Fruit fly (Drosophila melanogaster) whole organism, embryonic: ENCODE results near the gene wrm2.

Source experiments
- Asciz ChIP-seq: fragments of 200-800 bp; sonication (Bioruptor generic); optimal IDR thresholded peaks from 2 replicates; lab custom pipeline; 2017; ENCODE audit warnings: missing biosample characterization, mild to moderate bottlenecking, missing genetic modification characterization, missing genetic modification reagents
- Awh ChIP-seq: fragments of 200-800 bp; sonication (Bioruptor generic); IDR thresholded peaks from 2 replicates; pipeline ENCODE4, ENCODE4 v1.3.6; 2022; ENCODE audit warnings: missing biosample characterization, missing genetic modification characterization
- BtbVII ChIP-seq: fragments of 200-800 bp; sonication (Bioruptor generic); optimal IDR thresholded peaks from 3 replicates; lab custom pipeline; 2017; ENCODE audit warnings: missing biosample characterization, mild to moderate bottlenecking, missing genetic modification characterization
- CG10543 ChIP-seq: fragments of 200-800 bp; sonication (Bioruptor generic); optimal IDR thresholded peaks from 3 replicates; lab custom pipeline; 2017; ENCODE audit warnings: missing biosample characterization, mild to moderate bottlenecking, missing genetic modification characterization, moderate library complexity
- CG12071 ChIP-seq: fragments of 200-800 bp; sonication (Bioruptor generic); optimal IDR thresholded peaks from 3 replicates; lab custom pipeline; 2018; ENCODE audit warnings: missing biosample characterization, mild to moderate bottlenecking, missing genetic modification characterization
- CG1233 ChIP-seq: fragments of 200-800 bp; sonication (Bioruptor generic); optimal IDR thresholded peaks from 4 replicates; lab custom pipeline; 2018; ENCODE audit warnings: missing biosample characterization, mild to moderate bottlenecking, missing genetic modification characterization
- CG12391 ChIP-seq: fragments of 200-800 bp; sonication (Bioruptor generic); optimal IDR thresholded peaks from 3 replicates; lab custom pipeline; 2018; ENCODE audit warnings: missing biosample characterization, mild to moderate bottlenecking, missing genetic modification characterization, moderate library complexity
- CG12769 ChIP-seq: fragments of 200-800 bp; sonication (Bioruptor generic); optimal IDR thresholded peaks from 2 replicates; lab custom pipeline; 2019; ENCODE audit warnings: missing biosample characterization, mild to moderate bottlenecking, missing genetic modification characterization, moderate library complexity
- CG15514 ChIP-seq: fragments of 200-800 bp; sonication (Bioruptor generic); optimal IDR thresholded peaks from 3 replicates; lab custom pipeline; 2017; ENCODE audit warnings: missing biosample characterization, missing genetic modification characterization, mild to moderate bottlenecking, moderate library complexity, missing genetic modification reagents
- CG15696 ChIP-seq: fragments of 200-800 bp; sonication (Bioruptor generic); optimal IDR thresholded peaks from 2 replicates; lab custom pipeline; 2019; ENCODE audit warnings: missing biosample characterization, mild to moderate bottlenecking, missing genetic modification characterization, moderate library complexity
- CG18599 ChIP-seq: fragments of 200-800 bp; sonication (Bioruptor generic); optimal IDR thresholded peaks from 3 replicates; lab custom pipeline; 2017; ENCODE audit warnings: missing biosample characterization, missing genetic modification characterization, mild to moderate bottlenecking, moderate library complexity, missing genetic modification reagents
- CG31441 ChIP-seq: fragments of 200-800 bp; sonication (Bioruptor generic); IDR thresholded peaks from 2 replicates; pipeline ENCODE4 v1.3.6; 2022; ENCODE audit warnings: missing biosample characterization, missing genetic modification characterization
- CG34376 ChIP-seq: fragments of 200-800 bp; sonication (Bioruptor generic); optimal IDR thresholded peaks from 2 replicates; lab custom pipeline; 2018; ENCODE audit warnings: missing biosample characterization, mild to moderate bottlenecking, missing genetic modification characterization
- CG3726 ChIP-seq: fragments of 200-800 bp; sonication (Bioruptor generic); IDR thresholded peaks from 3 replicates; pipeline ENCODE4, ENCODE4 v1.3.6; 2022; ENCODE audit warnings: missing biosample characterization, missing genetic modification characterization
- CG5953 ChIP-seq: fragments of 200-800 bp; sonication (Bioruptor generic); IDR thresholded peaks from 2 replicates; pipeline ENCODE4 v1.3.6; 2022; ENCODE audit warnings: missing biosample characterization, missing genetic modification characterization
- CG6813 ChIP-seq: fragments of 200-800 bp; sonication (Bioruptor generic); optimal IDR thresholded peaks from 2 replicates; lab custom pipeline; 2017; ENCODE audit warnings: missing biosample characterization, missing genetic modification characterization, mild to moderate bottlenecking, moderate library complexity, missing genetic modification reagents
- CG6854 ChIP-seq: fragments of 200-800 bp; sonication (Bioruptor generic); optimal IDR thresholded peaks from 3 replicates; lab custom pipeline; 2017; ENCODE audit warnings: missing biosample characterization, mild to moderate bottlenecking, missing genetic modification characterization
- CG7357 ChIP-seq: fragments of 200-800 bp; sonication (Bioruptor generic); IDR thresholded peaks from 3 replicates; pipeline ENCODE4 v1.3.6; 2022; ENCODE audit warnings: missing biosample characterization, missing genetic modification characterization
- CG7987 ChIP-seq: fragments of 200-800 bp; sonication (Bioruptor generic); optimal IDR thresholded peaks from 2 replicates; lab custom pipeline; 2018; ENCODE audit warnings: missing biosample characterization, mild to moderate bottlenecking, missing genetic modification characterization, moderate library complexity
- CG8290 ChIP-seq, 3 experiments: fragments of 200-800 bp; sonication (Bioruptor generic); optimal IDR thresholded peaks; 2 replicates each; lab custom pipeline; 2016 to 2019; ENCODE audit warnings: missing biosample characterization in 3 of 3, missing genetic modification characterization in 3 of 3, mild to moderate bottlenecking in 2 of 3, moderate library complexity in 1 of 3
- CG8478 ChIP-seq: fragments of >200 bp; optimal IDR thresholded peaks from 2 replicates; lab custom pipeline; 2018
- CG8924 ChIP-seq: fragments of 200-800 bp; optimal IDR thresholded peaks from 3 replicates; lab custom pipeline; 2019; ENCODE audit warnings: missing biosample characterization, mild to moderate bottlenecking, missing genetic modification characterization, moderate library complexity
- CG9727 ChIP-seq: fragments of 200-800 bp; sonication (Bioruptor generic); optimal IDR thresholded peaks from 3 replicates; lab custom pipeline; 2017; ENCODE audit warnings: missing biosample characterization, mild to moderate bottlenecking, missing genetic modification characterization
- Dip3 ChIP-seq: fragments of 200-800 bp; sonication (Bioruptor generic); optimal IDR thresholded peaks from 3 replicates; lab custom pipeline; 2016; ENCODE audit warnings: missing biosample characterization, missing genetic modification characterization
- Hand ChIP-seq: fragments of 200-800 bp; sonication (Bioruptor generic); optimal IDR thresholded peaks from 2 replicates; lab custom pipeline; 2017; ENCODE audit warnings: mild to moderate bottlenecking, missing biosample characterization, missing genetic modification reagents, missing genetic modification characterization
- HmgD ChIP-seq: fragments of 200-800 bp; sonication (Bioruptor generic); optimal IDR thresholded peaks from 3 replicates; lab custom pipeline; 2016; ENCODE audit warnings: missing biosample characterization, missing genetic modification characterization
- Hr78 ChIP-seq, 2 experiments: fragments of 200-800 bp in 1 of 2; fragments of >200 bp in 1 of 2; sonication (Bioruptor generic) in 1 of 2; optimal IDR thresholded peaks; 2 replicates each; lab custom pipeline; 2017 to 2019; ENCODE audit warnings: missing biosample characterization in 2 of 2, missing genetic modification characterization in 2 of 2, mild to moderate bottlenecking in 1 of 2, moderate library complexity in 1 of 2
- Med ChIP-seq: fragments of 200-800 bp; sonication (Bioruptor generic); peaks from one replicate; lab custom pipeline; 2016; ENCODE audit warnings: missing biosample characterization, missing genetic modification characterization, mild to moderate bottlenecking, inconsistent platforms, moderate library complexity
- Meics ChIP-seq: fragments of 200-800 bp; sonication (Bioruptor generic); optimal IDR thresholded peaks from 2 replicates; lab custom pipeline; 2017; ENCODE audit warnings: missing biosample characterization, mild to moderate bottlenecking, missing genetic modification characterization
- Mes4 ChIP-seq: fragments of 200-800 bp; sonication (Bioruptor generic); optimal IDR thresholded peaks from 2 replicates; lab custom pipeline; 2016; ENCODE audit warnings: missing biosample characterization, missing genetic modification characterization
- Rfx ChIP-seq: fragments of 200-800 bp; sonication (Bioruptor generic); IDR thresholded peaks from 2 replicates; pipeline ENCODE4 v1.3.6; 2022; ENCODE audit warnings: missing biosample characterization, missing genetic modification characterization
- Scr ChIP-seq: fragments of 200-800 bp; sonication (Bioruptor generic); IDR thresholded peaks from 2 replicates; pipeline ENCODE4 v1.3.6; 2022; ENCODE audit warnings: missing biosample characterization, missing genetic modification characterization; ENCODE audit not compliant: partially characterized antibody
- Vsx1 ChIP-seq: fragments of 200-800 bp; sonication (Bioruptor generic); optimal IDR thresholded peaks from 2 replicates; lab custom pipeline; 2017; ENCODE audit warnings: missing biosample characterization, mild to moderate bottlenecking, missing genetic modification characterization, missing genetic modification reagents
- ara ChIP-seq: fragments of 200-800 bp; sonication (Bioruptor generic); IDR thresholded peaks from 2 replicates; pipeline ENCODE4 v1.3.6; 2022; ENCODE audit warnings: missing biosample characterization, missing genetic modification characterization
- cad ChIP-seq: fragments of >200 bp; optimal IDR thresholded peaks from 2 replicates; lab custom pipeline; 2017; ENCODE audit warnings: missing biosample characterization, missing genetic modification characterization
- caup ChIP-seq: fragments of 200-800 bp; sonication (Bioruptor generic); optimal IDR thresholded peaks from 3 replicates; lab custom pipeline; 2017; ENCODE audit warnings: missing biosample characterization, mild to moderate bottlenecking, missing genetic modification characterization, moderate library complexity; ENCODE audit not compliant: severe bottlenecking
- cg ChIP-seq: fragments of 200-800 bp; sonication (Bioruptor generic); optimal IDR thresholded peaks from 3 replicates; lab custom pipeline; 2019; ENCODE audit warnings: missing biosample characterization, mild to moderate bottlenecking, missing genetic modification characterization, moderate library complexity
- cwo ChIP-seq: fragments of 200-800 bp; sonication (Bioruptor generic); optimal IDR thresholded peaks from 3 replicates; lab custom pipeline; 2017; ENCODE audit warnings: missing biosample characterization, missing genetic modification characterization, mild to moderate bottlenecking, moderate library complexity, missing genetic modification reagents
- exex ChIP-seq: fragments of 200-800 bp; sonication (Bioruptor generic); optimal IDR thresholded peaks from 4 replicates; lab custom pipeline; 2018; ENCODE audit warnings: missing biosample characterization, mild to moderate bottlenecking, missing genetic modification characterization, moderate library complexity
- gsb-n ChIP-seq: fragments of 200-800 bp; sonication (Bioruptor generic); optimal IDR thresholded peaks from 3 replicates; lab custom pipeline; 2018; ENCODE audit warnings: missing biosample characterization, mild to moderate bottlenecking, missing genetic modification characterization
- kah ChIP-seq: fragments of 200-800 bp; sonication (Bioruptor generic); optimal IDR thresholded peaks from 2 replicates; lab custom pipeline; 2018; ENCODE audit warnings: missing biosample characterization, mild to moderate bottlenecking, missing genetic modification characterization
- mirr ChIP-seq: fragments of 200-800 bp; sonication (Bioruptor generic); optimal IDR thresholded peaks from 3 replicates; lab custom pipeline; 2018; ENCODE audit warnings: missing biosample characterization, mild to moderate bottlenecking, missing genetic modification characterization
- org-1 ChIP-seq: fragments of 200-800 bp; sonication (Bioruptor generic); optimal IDR thresholded peaks from 2 replicates; lab custom pipeline; 2017; ENCODE audit warnings: missing biosample characterization, missing genetic modification characterization
- sd ChIP-seq: fragments of 200-800 bp; sonication (Bioruptor generic); optimal IDR thresholded peaks from 3 replicates; lab custom pipeline; 2018; ENCODE audit warnings: missing biosample characterization, mild to moderate bottlenecking, missing genetic modification characterization, moderate library complexity
- sens ChIP-seq: fragments of 200-800 bp; sonication (Bioruptor generic); peaks from one replicate; lab custom pipeline; 2016; ENCODE audit warnings: missing biosample characterization, missing genetic modification characterization
- sqz ChIP-seq: fragments of 200-800 bp; sonication (Bioruptor generic); optimal IDR thresholded peaks from 3 replicates; lab custom pipeline; 2018; ENCODE audit warnings: missing biosample characterization, mild to moderate bottlenecking, missing genetic modification characterization
- stc ChIP-seq: fragments of 200-800 bp; sonication (Bioruptor generic); IDR thresholded peaks from 2 replicates; pipeline ENCODE4 v1.3.6; 2022; ENCODE audit warnings: missing biosample characterization, missing genetic modification characterization
- tll ChIP-seq, 2 experiments: fragments of 200-800 bp in 1 of 2; fragments of >200 bp in 1 of 2; sonication (Bioruptor generic) in 1 of 2; optimal IDR thresholded peaks; 2 replicates each; lab custom pipeline; 2017 to 2019; ENCODE audit warnings: missing biosample characterization in 2 of 2, missing genetic modification characterization in 2 of 2, mild to moderate bottlenecking in 1 of 2, moderate library complexity in 1 of 2
- twi ChIP-seq: fragments of 200-800 bp; optimal IDR thresholded peaks from 2 replicates; lab custom pipeline; 2019; ENCODE audit warnings: missing biosample characterization, mild to moderate bottlenecking, missing genetic modification characterization, moderate library complexity

The wrm2 gene

dm6 chr3L:7349311-7349710, 14.3 kb upstream of the wrm2 start:
- no peak for TF ChIP-seq Awh (GFP tag; lab: Robert Waterston, UW)
- no peak for TF ChIP-seq CG7357 (GFP tag; lab: Robert Waterston, UW)
- TF ChIP-seq CG6854 (GFP tag; lab: Kevin White, UChicago), result no peak
- TF ChIP-seq stc, result peak; percentile 46; the same call in 1 of the 2 replicates
- peak; percentile 41; the same call in 1 of the 2 replicates for TF ChIP-seq Rfx (GFP tag; lab: Robert Waterston, UW)
- TF ChIP-seq BtbVII, result peak; percentile 24
- TF ChIP-seq CG31441, result no peak
- no peak for TF ChIP-seq CG5953
- no peak for TF ChIP-seq HmgD (GFP tag; lab: Kevin White, UChicago)
- peak; percentile 47 for TF ChIP-seq Hand (GFP tag; lab: Kevin White, UChicago)
- no peak for TF ChIP-seq Vsx1 (GFP tag; lab: Kevin White, UChicago)
- peak; percentile 23 for TF ChIP-seq CG6813 (GFP tag; lab: Kevin White, UChicago)
- TF ChIP-seq CG8924 (tag; lab: Kevin White, UChicago), result no peak
- peak; percentile 38 for TF ChIP-seq CG18599 (GFP tag; lab: Kevin White, UChicago)
- no peak for TF ChIP-seq Mes4 (GFP tag; lab: Kevin White, UChicago)
- TF ChIP-seq Hr78 (GFP tag; optimal IDR thresholded peaks at IDR 0.05; lab: Kevin White, UChicago), result peak in 1 of 2 experiments; percentile 70
- TF ChIP-seq CG1233 (GFP tag; lab: Kevin White, UChicago), result peak; percentile 18
- TF ChIP-seq Asciz (GFP tag; lab: Kevin White, UChicago), result peak; percentile 4
- TF ChIP-seq CG34376 (GFP tag; lab: Kevin White, UChicago), result peak; percentile 15
- TF ChIP-seq CG9727 (GFP tag; lab: Kevin White, UChicago), result peak; percentile 9
- no peak for TF ChIP-seq Dip3 (GFP tag; lab: Kevin White, UChicago)
- TF ChIP-seq cg (GFP tag; lab: Kevin White, UChicago), result no peak
- peak; percentile 12 for TF ChIP-seq sens (GFP tag; lab: Kevin White, UChicago)
- TF ChIP-seq tll (GFP tag; optimal IDR thresholded peaks at IDR 0.05; lab: Kevin White, UChicago), result no peak
- no peak for TF ChIP-seq CG8478 (lab: Kevin White, UChicago)
- TF ChIP-seq ara (GFP tag; lab: Robert Waterston, UW), result no peak
- TF ChIP-seq Meics (GFP tag; lab: Kevin White, UChicago), result peak; percentile 16
- peak; percentile 40 for TF ChIP-seq CG10543 (GFP tag; lab: Kevin White, UChicago)
- peak; percentile 21 for TF ChIP-seq twi (tag; lab: Kevin White, UChicago)
- peak; percentile 27 for TF ChIP-seq CG12769 (tag; lab: Kevin White, UChicago)
- peak; percentile 19 for TF ChIP-seq CG15514 (GFP tag; lab: Kevin White, UChicago)
- TF ChIP-seq Scr, result no peak
- peak; percentile 27 for TF ChIP-seq CG7987
- TF ChIP-seq sqz (GFP tag; lab: Kevin White, UChicago), result no peak
- peak; percentile 36 for TF ChIP-seq Med (GFP tag; lab: Kevin White, UChicago)
- TF ChIP-seq org-1 (GFP tag; lab: Kevin White, UChicago), result peak; percentile 56
- peak; percentile 6 for TF ChIP-seq caup (GFP tag; lab: Kevin White, UChicago)
- TF ChIP-seq CG3726 (GFP tag; lab: Robert Waterston, UW), result no peak
- TF ChIP-seq CG12071 (GFP tag; lab: Kevin White, UChicago), result peak; percentile 32
- TF ChIP-seq gsb-n (tag; lab: Kevin White, UChicago), result no peak
- no peak for TF ChIP-seq cad
- TF ChIP-seq exex (tag; lab: Kevin White, UChicago), result peak; percentile 34
- no peak for TF ChIP-seq CG15696 (tag; lab: Kevin White, UChicago)
- TF ChIP-seq cwo (GFP tag; lab: Kevin White, UChicago), result peak; percentile 21
- TF ChIP-seq kah, result peak; percentile 19
- peak; percentile 16 for TF ChIP-seq mirr (GFP tag; lab: Kevin White, UChicago)
- TF ChIP-seq CG8290 (GFP tag; optimal IDR thresholded peaks at IDR 0.05; lab: Kevin White, UChicago), result no peak
- peak in 1 of 2 experiments; percentile 32 for TF ChIP-seq CG8290 (tag; optimal IDR thresholded peaks at IDR 0.05; lab: Kevin White, UChicago)
- TF ChIP-seq CG12391 (tag; lab: Kevin White, UChicago), result no peak
- peak; percentile 37 for TF ChIP-seq sd
